4 fruit fly cellular contexts compared by ENCODE assay signal in the genomic region with DNA sequence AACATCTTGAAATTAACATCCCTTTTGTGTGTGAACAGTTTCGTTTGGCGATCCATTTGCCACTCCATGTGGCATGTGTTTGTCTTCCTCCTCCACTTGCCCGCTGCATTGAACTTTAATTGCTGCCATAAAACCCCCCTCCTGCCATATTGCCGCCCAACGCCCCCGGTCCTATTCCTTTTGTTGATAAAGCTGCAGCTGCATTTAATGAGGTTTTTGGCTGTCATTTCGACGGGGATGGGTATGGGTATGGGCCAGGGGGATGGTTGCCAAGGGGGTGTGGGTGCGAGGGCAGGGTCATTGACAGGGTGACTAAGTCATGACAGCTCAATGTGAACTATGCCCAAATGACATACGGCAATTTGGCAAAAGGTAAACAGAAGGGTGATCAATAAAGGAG.
A peak's percentile ranks its signal among the peaks of the same experiment; 100 is the strongest.
TF ChIP-seq lines count a peak whose summit lies in the region.

No protein-coding gene starts in this region.

- TF ChIP-seq CTCF in whole organism, embryonic (GFP tag; optimal IDR thresholded peaks at IDR 0.05; lab: Kevin White, UChicago): no peak

TF ChIP-seq in whole organism, embryonic, 481 proteins besides CTCF, POLR2A, EP300 and RAD21 (continues in another document):
- peak; percentile 42 for TF ChIP-seq twi (tag; optimal IDR thresholded peaks at IDR 0.05; lab: Kevin White, UChicago)
- no peak for TF ChIP-seq CG7987 (GFP tag; optimal IDR thresholded peaks at IDR 0.05; lab: Kevin White, UChicago)
- TF ChIP-seq lbe (GFP tag; optimal IDR thresholded peaks at IDR 0.05; lab: Kevin White, UChicago): no peak
- TF ChIP-seq CG11247 (GFP tag; IDR thresholded peaks at IDR 0.05; lab: Robert Waterston, UW): no peak
- TF ChIP-seq Dp (GFP tag; optimal IDR thresholded peaks at IDR 0.05; lab: Kevin White, UChicago): no peak
- TF ChIP-seq Abd-B (GFP tag; optimal IDR thresholded peaks at IDR 0.05; lab: Kevin White, UChicago): peak; percentile 34
- peak; percentile 21 for TF ChIP-seq CG1603 (tag; optimal IDR thresholded peaks at IDR 0.05; lab: Kevin White, UChicago)
- TF ChIP-seq hbn (GFP tag; IDR thresholded peaks at IDR 0.05; lab: Robert Waterston, UW; ENCODE audit: partially characterized antibody): no peak
- peak; percentile 70 for TF ChIP-seq pros (GFP tag; optimal IDR thresholded peaks at IDR 0.05; lab: Kevin White, UChicago)
- TF ChIP-seq CG16779 (GFP tag; IDR thresholded peaks at IDR 0.05; lab: Robert Waterston, UW): no peak
- TF ChIP-seq CG2120 (GFP tag; optimal IDR thresholded peaks at IDR 0.05; lab: Kevin White, UChicago): no peak
- no peak for TF ChIP-seq D (optimal IDR thresholded peaks at IDR 0.05; lab: Kevin White, UChicago)
- TF ChIP-seq D (GFP tag; optimal IDR thresholded peaks at IDR 0.05; lab: Kevin White, UChicago): no peak
- no peak for TF ChIP-seq CG8281 (tag; optimal IDR thresholded peaks at IDR 0.05; lab: Kevin White, UChicago)
- TF ChIP-seq CG34422 (GFP tag; IDR thresholded peaks at IDR 0.05; lab: Robert Waterston, UW): 0 out of 3 replicates have a peak, but pooled peaks have one; percentile 19
- TF ChIP-seq eyg (GFP tag; optimal IDR thresholded peaks at IDR 0.05; lab: Kevin White, UChicago): no peak
- TF ChIP-seq CG2116 (GFP tag; optimal IDR thresholded peaks at IDR 0.05; lab: Kevin White, UChicago): no peak
- no peak for TF ChIP-seq Hand (GFP tag; optimal IDR thresholded peaks at IDR 0.05; lab: Kevin White, UChicago)
- no peak for TF ChIP-seq NfI (GFP tag; optimal IDR thresholded peaks at IDR 0.05; lab: Kevin White, UChicago)
- no peak for TF ChIP-seq CG34376 (GFP tag; optimal IDR thresholded peaks at IDR 0.05; lab: Kevin White, UChicago)
- no peak for TF ChIP-seq CG11085 (GFP tag; IDR thresholded peaks at IDR 0.05; lab: Robert Waterston, UW)
- no peak for TF ChIP-seq CG2875 (GFP tag; optimal IDR thresholded peaks at IDR 0.05; lab: Kevin White, UChicago)

TF ChIP-seq in whole organism, prepupa, 60 proteins besides CTCF, POLR2A, EP300 and RAD21:
- peak; percentile 81 for TF ChIP-seq svp (GFP tag; lab: Kevin White, UChicago)
- no peak for TF ChIP-seq net (GFP tag; optimal IDR thresholded peaks at IDR 0.05; lab: Kevin White, UChicago)

TF ChIP-seq in whole organism, pupa, 21 proteins besides CTCF, POLR2A, EP300 and RAD21:
- TF ChIP-seq EcR (GFP tag; optimal IDR thresholded peaks at IDR 0.05; lab: Kevin White, UChicago) (peak; percentile 28), CG9948 (tag; optimal IDR thresholded peaks at IDR 0.05; lab: Kevin White, UChicago) (no peak)

TF ChIP-seq in whole organism, wandering third instar larva, 38 proteins besides CTCF, POLR2A, EP300 and RAD21:
- TF ChIP-seq Sp1 (GFP tag; optimal IDR thresholded peaks at IDR 0.05; lab: Kevin White, UChicago) (no peak), jim (GFP tag; optimal IDR thresholded peaks at IDR 0.05; lab: Kevin White, UChicago) (no peak), Rel (GFP tag; optimal IDR thresholded peaks at IDR 0.05; lab: Kevin White, UChicago) (no peak), Rel (tag; optimal IDR thresholded peaks at IDR 0.05; lab: Kevin White, UChicago) (peak; percentile 13)
